Worm (Caenorhabditis elegans) whole organism, late embryonic: ENCODE results near the gene Y45F10C.1.

Experiments
- hlh-8 ChIP-seq: sonication (generic microtip); optimal IDR thresholded peaks from 2 replicates; lab custom pipeline; 2016; ENCODE audit warnings: missing genotype, missing genetic modification characterization, missing compliant biosample characterization
- nhr-11 ChIP-seq: fragments of 150-350 bp; optimal IDR thresholded peaks from 2 replicates; lab custom pipeline; 2014; ENCODE audit warnings: missing biosample characterization, missing genetic modification characterization
- pax-1 ChIP-seq: fragments of 150-350 bp; optimal IDR thresholded peaks from 2 replicates; lab custom pipeline; 2014; ENCODE audit warnings: missing biosample characterization, missing genetic modification characterization
- rnt-1 ChIP-seq: sonication (generic microtip); optimal IDR thresholded peaks from 2 replicates; lab custom pipeline; 2016; ENCODE audit warnings: missing genetic modification characterization, missing compliant biosample characterization
- unc-55 ChIP-seq: sonication (generic microtip); optimal IDR thresholded peaks from 2 replicates; lab custom pipeline; 2017; ENCODE audit warnings: missing biosample characterization, missing genetic modification reagents, missing genetic modification characterization

- TF ChIP-seq nhr-11 (tag; lab: Kevin White, UChicago): no peak
- TF ChIP-seq hlh-8 (tag; lab: Kevin White, UChicago): no peak
- no peak for TF ChIP-seq rnt-1 (tag; lab: Kevin White, UChicago)
- no peak for TF ChIP-seq pax-1 (tag; lab: Kevin White, UChicago)
- no peak for TF ChIP-seq unc-55 (GFP tag; lab: Kevin White, UChicago)
Observed at ce11 chrIV:13645823-13646222, 13.5 kb downstream of the Y45F10C.1 start, which contains the start of gene srz-29.
